Worm (Caenorhabditis elegans) whole organism, L3 larva: Measurements from ENCODE around the gene sir-2.3.

Experiments used
- R02D3.7 ChIP-seq: fragments of 150-350 bp; optimal IDR thresholded peaks from 2 replicates; lab custom pipeline; 2014; ENCODE audit warnings: missing biosample characterization, missing genetic modification characterization
- ZK546.5 ChIP-seq: sonication (generic microtip); optimal IDR thresholded peaks from 2 replicates; lab custom pipeline; 2017; ENCODE audit warnings: missing biosample characterization, missing genetic modification characterization
- aly-2 ChIP-seq: fragments of 150-350 bp; optimal IDR thresholded peaks from 2 replicates; lab custom pipeline; 2014; ENCODE audit warnings: missing biosample characterization, missing genetic modification characterization
- ama-1 ChIP-seq: fragments of 150-350 bp; optimal IDR thresholded peaks from 2 replicates; lab custom pipeline; 2018
- ceh-16 ChIP-seq: sonication (generic microtip); optimal IDR thresholded peaks from 2 replicates; lab custom pipeline; 2017; ENCODE audit warnings: missing biosample characterization, missing genetic modification characterization
- ceh-82 ChIP-seq: fragments of 150-350 bp; optimal IDR thresholded peaks from 2 replicates; lab custom pipeline; 2014; ENCODE audit warnings: missing biosample characterization, missing genetic modification characterization
- ceh-9 ChIP-seq: sonication (generic microtip); optimal IDR thresholded peaks from 2 replicates; lab custom pipeline; 2018; ENCODE audit warnings: missing biosample characterization, missing genetic modification characterization
- daf-12 ChIP-seq: fragments of 150-350 bp; optimal IDR thresholded peaks from 2 replicates; lab custom pipeline; 2014; ENCODE audit warnings: missing biosample characterization, missing genetic modification reagents, missing genetic modification characterization
- egl-27 ChIP-seq: sonication (generic microtip); optimal IDR thresholded peaks from 4 replicates; lab custom pipeline; 2017; ENCODE audit warnings: missing biosample characterization, missing genetic modification reagents, missing genetic modification characterization
- elt-2 ChIP-seq: sonication (generic microtip); optimal IDR thresholded peaks from 2 replicates; lab custom pipeline; 2016; ENCODE audit warnings: missing genetic modification reagents, mild to moderate bottlenecking, missing genetic modification characterization, missing compliant biosample characterization
- elt-3 ChIP-seq, 3 experiments: fragments of 150-350 bp in 1 of 3; sonication (generic microtip) in 2 of 3; optimal IDR thresholded peaks; 2 replicates in 2 of 3; 4 replicates in 1 of 3; lab custom pipeline; 2014 to 2017; ENCODE audit warnings: missing biosample characterization in 3 of 3, missing genetic modification characterization in 3 of 3
- eor-1 ChIP-seq, 2 experiments: fragments of 150-350 bp; optimal IDR thresholded peaks; 2 replicates each; lab custom pipeline; 2014 to 2018; ENCODE audit warnings: missing biosample characterization in 2 of 2, missing genetic modification characterization in 2 of 2
- fkh-10 ChIP-seq: sonication (generic microtip); optimal IDR thresholded peaks from 2 replicates; lab custom pipeline; 2017; ENCODE audit warnings: missing biosample characterization, missing genetic modification reagents, missing genetic modification characterization
- fkh-2 ChIP-seq: fragments of 150-350 bp; optimal IDR thresholded peaks from 2 replicates; lab custom pipeline; 2014; ENCODE audit warnings: missing biosample characterization, missing genetic modification reagents, missing genetic modification characterization
- fos-1 ChIP-seq: fragments of 150-350 bp; optimal IDR thresholded peaks from 2 replicates; lab custom pipeline; 2014; ENCODE audit warnings: missing biosample characterization, missing genetic modification characterization
- jun-1 ChIP-seq: fragments of 150-350 bp; optimal IDR thresholded peaks from 2 replicates; lab custom pipeline; 2014; ENCODE audit warnings: missing biosample characterization, missing genetic modification reagents, missing genetic modification characterization
- lin-39 ChIP-seq: fragments of 150-350 bp; optimal IDR thresholded peaks from 2 replicates; lab custom pipeline; 2018; ENCODE audit warnings: missing biosample characterization, missing genetic modification reagents, missing genetic modification characterization
- lsy-12 ChIP-seq: sonication (generic microtip); optimal IDR thresholded peaks from 2 replicates; lab custom pipeline; 2016; ENCODE audit warnings: mild to moderate bottlenecking, missing genetic modification characterization, missing compliant biosample characterization
- mdl-1 ChIP-seq: fragments of 150-350 bp; optimal IDR thresholded peaks from 2 replicates; lab custom pipeline; 2014; ENCODE audit warnings: missing biosample characterization, missing genetic modification characterization
- nfya-1 ChIP-seq: sonication (generic microtip); optimal IDR thresholded peaks from 2 replicates; lab custom pipeline; 2017; ENCODE audit warnings: missing genetic modification characterization, mild to moderate bottlenecking, missing compliant biosample characterization, antibody characterized with exemption, moderate library complexity; ENCODE audit not compliant: insufficient read depth
- nhr-11 ChIP-seq: fragments of 150-350 bp; optimal IDR thresholded peaks from 2 replicates; lab custom pipeline; 2014; ENCODE audit warnings: missing biosample characterization, missing genetic modification characterization
- nhr-12 ChIP-seq: fragments of 150-350 bp; optimal IDR thresholded peaks from 2 replicates; lab custom pipeline; 2014; ENCODE audit warnings: missing biosample characterization, missing genetic modification characterization
- nhr-23 ChIP-seq: fragments of 150-350 bp; optimal IDR thresholded peaks from 2 replicates; lab custom pipeline; 2014; ENCODE audit warnings: missing biosample characterization, missing genetic modification reagents, missing genetic modification characterization
- nhr-237 ChIP-seq: fragments of 150-350 bp; optimal IDR thresholded peaks from 2 replicates; lab custom pipeline; 2014; ENCODE audit warnings: missing biosample characterization, missing genetic modification characterization
- nhr-25 ChIP-seq: sonication (generic microtip); optimal IDR thresholded peaks from 2 replicates; lab custom pipeline; 2017; ENCODE audit warnings: missing biosample characterization, missing genetic modification characterization
- nhr-28 ChIP-seq: fragments of 150-350 bp; optimal IDR thresholded peaks from 2 replicates; lab custom pipeline; 2014; ENCODE audit warnings: missing biosample characterization, missing genetic modification characterization
- nhr-43 ChIP-seq: sonication (generic microtip); optimal IDR thresholded peaks from 2 replicates; lab custom pipeline; 2016; ENCODE audit warnings: mild to moderate bottlenecking, missing genetic modification characterization, missing compliant biosample characterization; ENCODE audit not compliant: poor library complexity, severe bottlenecking
- nhr-67 ChIP-seq: fragments of 150-350 bp; optimal IDR thresholded peaks from 2 replicates; lab custom pipeline; 2014; ENCODE audit warnings: missing biosample characterization, missing genetic modification characterization
- nhr-76 ChIP-seq: fragments of 150-350 bp; sonication (generic microtip); optimal IDR thresholded peaks from 5 replicates; lab custom pipeline; 2014; ENCODE audit warnings: missing biosample characterization, missing genetic modification characterization
- nhr-77 ChIP-seq: fragments of 150-350 bp; optimal IDR thresholded peaks from 2 replicates; lab custom pipeline; 2014; ENCODE audit warnings: missing biosample characterization, missing genetic modification characterization
- pha-4 ChIP-seq: fragments of 150-350 bp; optimal IDR thresholded peaks from 2 replicates; lab custom pipeline; 2014; ENCODE audit warnings: missing biosample characterization, missing genetic modification reagents, missing genetic modification characterization
- pqm-1 ChIP-seq: fragments of 150-350 bp; optimal IDR thresholded peaks from 2 replicates; lab custom pipeline; 2017; ENCODE audit warnings: missing biosample characterization, missing genetic modification characterization, inconsistent platforms
- sea-2 ChIP-seq: fragments of 150-350 bp; sonication (generic microtip); optimal IDR thresholded peaks from 4 replicates; lab custom pipeline; 2014; ENCODE audit warnings: missing biosample characterization, missing genetic modification reagents, missing genetic modification characterization
- snpc-4 ChIP-seq: fragments of 150-350 bp; optimal IDR thresholded peaks from 2 replicates; lab custom pipeline; 2014; ENCODE audit warnings: missing biosample characterization, missing genetic modification characterization
- tbx-2 ChIP-seq: sonication (generic microtip); optimal IDR thresholded peaks from 2 replicates; lab custom pipeline; 2016; ENCODE audit warnings: mild to moderate bottlenecking, missing genetic modification characterization, missing compliant biosample characterization
- unc-62 ChIP-seq: fragments of 150-350 bp; sonication (generic microtip); optimal IDR thresholded peaks from 4 replicates; lab custom pipeline; 2014; ENCODE audit warnings: missing biosample characterization, missing genetic modification reagents, missing genetic modification characterization
- zag-1 ChIP-seq: fragments of 150-350 bp; optimal IDR thresholded peaks from 2 replicates; lab custom pipeline; 2014; ENCODE audit warnings: missing biosample characterization, missing genetic modification characterization
- ztf-11 ChIP-seq: fragments of 150-350 bp; optimal IDR thresholded peaks from 2 replicates; lab custom pipeline; 2014; ENCODE audit warnings: missing biosample characterization, missing genetic modification characterization
- ztf-4 ChIP-seq: fragments of 150-350 bp; optimal IDR thresholded peaks from 2 replicates; lab custom pipeline; 2014; ENCODE audit warnings: missing biosample characterization, missing genetic modification characterization

Gene sir-2.3

DNA sequence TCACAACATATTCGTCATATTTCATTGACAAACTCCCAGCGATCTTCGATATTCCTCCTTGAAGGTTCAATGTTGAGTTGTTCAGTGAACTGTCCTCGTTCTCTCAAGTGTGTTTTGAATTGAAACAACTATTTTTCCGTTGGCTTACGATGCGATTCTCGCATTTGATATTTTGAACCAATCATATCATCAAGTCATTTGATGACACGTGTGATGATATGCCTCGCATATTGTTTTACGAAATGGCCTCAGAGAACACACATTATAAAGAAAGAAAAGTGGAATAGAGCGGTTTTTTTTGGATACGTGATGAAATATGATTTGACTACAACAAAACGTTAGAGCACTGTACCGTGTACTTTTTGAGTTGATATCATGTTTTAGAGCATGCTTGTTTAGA, 16.9 kb downstream of the sir-2.3 start (continued):
- no peak for TF ChIP-seq sea-2
- no peak for TF ChIP-seq nhr-67 (tag; lab: Kevin White, UChicago)
- TF ChIP-seq elt-3 (tag; optimal IDR thresholded peaks at IDR 0.05; lab: Kevin White, UChicago), result peak in 1 of 3 experiments; percentile 9
- TF ChIP-seq mdl-1, result no peak
- TF ChIP-seq nfya-1, result peak; percentile 58
- no peak for TF ChIP-seq aly-2
- TF ChIP-seq pqm-1, result peak; percentile 63
- TF ChIP-seq lsy-12, result peak; percentile 23
- no peak for TF ChIP-seq ztf-11 (tag; lab: Kevin White, UChicago)
- TF ChIP-seq nhr-237 (tag; lab: Kevin White, UChicago), result no peak
- TF ChIP-seq lin-39 (tag; lab: Kevin White, UChicago), result no peak

DNA sequence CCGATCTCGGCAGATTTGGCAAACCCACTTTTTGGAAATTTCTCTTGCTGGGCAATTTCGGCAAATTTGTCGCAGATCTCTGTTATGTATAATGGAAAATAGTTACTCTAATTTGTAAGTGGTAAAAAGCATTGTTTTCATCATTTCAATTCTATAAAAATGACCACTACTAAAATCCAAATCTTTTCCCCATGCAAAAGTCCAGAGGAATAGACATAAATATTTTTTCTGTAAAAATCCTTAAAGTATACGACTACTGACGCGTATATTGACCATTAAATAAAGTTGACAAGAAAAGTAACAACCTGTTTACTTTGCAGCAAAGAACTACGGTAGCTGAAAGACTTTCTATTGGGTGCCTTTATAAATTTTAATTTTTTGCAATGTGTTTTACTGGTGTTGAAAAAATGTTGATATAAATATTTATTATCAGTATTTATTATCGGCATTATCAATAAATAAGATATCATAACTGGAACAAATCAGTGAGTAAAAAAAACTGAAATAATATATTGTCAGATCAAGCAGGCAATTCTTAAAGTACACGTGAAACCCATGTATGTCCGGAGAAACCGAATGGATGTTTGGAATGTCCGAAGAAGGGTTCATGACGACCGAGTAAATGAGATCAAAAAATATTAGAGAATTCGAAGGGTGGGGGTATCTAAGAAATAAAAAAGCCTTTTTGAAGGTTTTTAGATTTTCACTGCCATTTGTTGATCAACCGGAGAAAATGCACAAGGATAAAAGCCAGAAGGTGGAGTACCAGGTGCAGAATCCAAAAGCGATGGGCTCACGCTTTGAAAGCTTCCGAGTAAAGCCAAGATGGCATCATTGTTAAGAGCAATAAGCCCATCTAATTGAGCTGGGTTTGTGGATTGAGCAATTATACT, 18.0 kb downstream of the sir-2.3 start:
- TF ChIP-seq ceh-82 (tag; lab: Kevin White, UChicago) (peak; percentile 27), pha-4 (tag; lab: Kevin White, UChicago) (peak; percentile 34), daf-12 (tag; lab: Kevin White, UChicago) (no peak), ceh-16 (tag; lab: Kevin White, UChicago) (no peak), elt-2 (tag; lab: Kevin White, UChicago) (peak; percentile 32), nfya-1 (peak; percentile 10), nhr-43 (peak; percentile 92), lsy-12 (peak; percentile 63), elt-3 (tag; optimal IDR thresholded peaks at IDR 0.05; lab: Kevin White, UChicago) (peak in 1 of 3 experiments; percentile 67), ztf-4 (tag; lab: Kevin White, UChicago) (peak; percentile 82), fos-1 (no peak), nhr-28 (tag; lab: Kevin White, UChicago) (peak; percentile 54), R02D3.7 (tag; lab: Kevin White, UChicago) (peak; percentile 24), unc-62 (GFP tag; lab: Kevin White, UChicago) (no peak), ceh-9 (tag; lab: Kevin White, UChicago) (no peak), jun-1 (tag; lab: Kevin White, UChicago) (no peak), nhr-23 (tag; lab: Kevin White, UChicago) (peak; percentile 31), eor-1 (tag; optimal IDR thresholded peaks at IDR 0.05; lab: Kevin White, UChicago) (peak in 1 of 2 experiments; percentile 36), tbx-2 (peak; percentile 83), ama-1 (lab: Kevin White, UChicago) (peak; percentile 98), fkh-10 (GFP tag; lab: Kevin White, UChicago) (no peak), pqm-1 (peak; percentile 79), nhr-67 (tag; lab: Kevin White, UChicago) (peak; percentile 46)

DNA sequence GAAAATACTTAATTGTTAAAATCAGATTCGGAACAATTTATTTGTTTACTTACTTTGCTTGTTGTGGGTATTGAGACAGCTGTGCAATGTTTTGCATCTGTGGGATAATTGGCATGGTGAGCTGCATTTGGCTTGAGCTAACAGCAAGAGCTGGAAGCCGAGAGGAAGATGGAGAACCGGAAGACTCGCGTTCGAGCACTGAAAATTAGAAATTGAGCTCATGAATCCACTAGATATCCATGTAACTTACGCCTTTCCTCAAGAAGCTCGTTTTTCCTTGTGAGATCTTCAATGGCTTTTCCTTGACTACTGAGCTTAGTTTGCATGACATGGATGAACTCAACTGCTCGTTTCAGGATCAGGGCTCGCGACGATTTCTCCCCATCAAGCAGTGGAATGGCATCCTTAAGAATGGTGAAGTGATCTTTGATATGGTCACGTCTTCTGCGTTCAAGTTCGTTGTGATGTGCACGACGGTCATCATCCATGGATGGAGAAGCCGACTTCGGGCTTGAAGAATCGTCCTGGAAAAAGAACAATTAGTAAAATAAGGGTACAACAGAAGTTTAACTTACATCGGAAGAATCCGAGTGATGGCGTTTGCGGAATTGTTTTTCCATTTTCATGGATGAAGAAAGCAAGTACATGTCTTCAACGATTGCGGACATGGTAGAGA, 18.8 kb downstream of the sir-2.3 start:
- TF ChIP-seq nhr-43 (peak; percentile 71), lin-39 (tag; lab: Kevin White, UChicago) (peak; percentile 19), ama-1 (lab: Kevin White, UChicago) (peak; percentile 78), nhr-11 (no peak)

DNA sequence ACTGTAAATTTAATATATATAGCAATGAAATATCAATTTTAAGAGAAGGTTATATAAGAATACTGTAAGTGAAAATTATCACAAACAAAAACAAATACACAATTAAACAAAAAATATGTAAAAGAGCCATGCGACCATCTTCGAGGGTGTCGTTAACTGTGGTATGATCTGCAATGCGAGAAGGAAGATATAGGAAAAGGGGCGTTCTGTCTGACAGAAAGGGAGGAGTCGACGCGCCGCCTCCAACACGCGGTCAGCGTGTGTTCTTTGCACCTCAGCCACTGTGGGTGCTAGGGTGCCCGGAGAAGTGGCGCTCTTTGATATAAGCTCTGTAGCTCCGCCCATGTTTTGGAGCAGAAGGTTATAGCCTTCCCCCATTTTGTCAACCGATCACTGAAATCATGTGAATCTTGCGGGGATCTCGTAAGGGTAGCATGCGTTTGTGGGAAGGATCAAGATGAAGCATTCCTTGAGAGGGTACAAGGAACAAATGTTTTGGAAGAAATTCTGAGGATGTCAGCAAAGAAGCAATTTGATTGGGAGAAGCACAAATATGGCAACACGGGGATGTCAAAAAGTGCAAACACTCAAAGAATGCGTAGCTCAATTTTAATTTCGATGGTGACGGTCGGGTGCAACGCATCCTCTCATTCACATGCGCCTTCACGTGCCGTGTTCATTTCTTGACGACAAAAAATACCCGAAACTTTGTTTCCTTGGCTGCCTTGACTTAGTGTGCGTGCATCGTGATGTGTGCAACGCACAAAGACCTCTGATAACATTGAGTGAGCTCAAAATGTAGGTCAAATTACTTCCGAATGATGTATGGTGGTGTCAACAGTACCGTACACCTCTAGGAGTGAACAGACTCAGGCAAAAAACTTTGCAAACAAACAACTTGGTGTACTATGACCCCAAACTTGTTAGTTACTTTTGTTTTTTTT, 19.6 kb downstream of the sir-2.3 start, which contains the start of gene mxl-3:
mxl-3 (minus strand) TSS at position 1 of the 944 bp plus-strand sequence.
- TF ChIP-seq aly-2 (no peak), lin-39 (tag; lab: Kevin White, UChicago) (peak; percentile 8), nfya-1 (peak; percentile 44), egl-27 (no peak), ztf-11 (tag; lab: Kevin White, UChicago) (no peak), fos-1 (no peak), elt-2 (tag; lab: Kevin White, UChicago) (peak; percentile 75), daf-12 (tag; lab: Kevin White, UChicago) (no peak), fkh-2 (no peak), R02D3.7 (tag; lab: Kevin White, UChicago) (no peak), nhr-67 (tag; lab: Kevin White, UChicago) (no peak), nhr-28 (tag; lab: Kevin White, UChicago) (no peak), nhr-25 (tag; lab: Kevin White, UChicago) (no peak), fkh-10 (GFP tag; lab: Kevin White, UChicago) (no peak), ama-1 (lab: Kevin White, UChicago) (peak; percentile 61), snpc-4 (no peak), zag-1 (tag; lab: Kevin White, UChicago) (no peak), mdl-1 (no peak), nhr-76 (tag; lab: Kevin White, UChicago) (no peak), ZK546.5 (tag; lab: Kevin White, UChicago) (no peak), elt-3 (tag; optimal IDR thresholded peaks at IDR 0.05; lab: Kevin White, UChicago) (peak in 1 of 3 experiments; percentile 0), lsy-12 (no peak), pqm-1 (peak; percentile 62), ceh-9 (tag; lab: Kevin White, UChicago) (no peak), nhr-23 (tag; lab: Kevin White, UChicago) (peak; percentile 34), unc-62 (GFP tag; lab: Kevin White, UChicago) (no peak), nhr-77 (tag; lab: Kevin White, UChicago) (no peak), nhr-12 (no peak)
